Worm (Caenorhabditis elegans): ENCODE data around the gene lgg-3.

Gene lgg-3

DNA sequence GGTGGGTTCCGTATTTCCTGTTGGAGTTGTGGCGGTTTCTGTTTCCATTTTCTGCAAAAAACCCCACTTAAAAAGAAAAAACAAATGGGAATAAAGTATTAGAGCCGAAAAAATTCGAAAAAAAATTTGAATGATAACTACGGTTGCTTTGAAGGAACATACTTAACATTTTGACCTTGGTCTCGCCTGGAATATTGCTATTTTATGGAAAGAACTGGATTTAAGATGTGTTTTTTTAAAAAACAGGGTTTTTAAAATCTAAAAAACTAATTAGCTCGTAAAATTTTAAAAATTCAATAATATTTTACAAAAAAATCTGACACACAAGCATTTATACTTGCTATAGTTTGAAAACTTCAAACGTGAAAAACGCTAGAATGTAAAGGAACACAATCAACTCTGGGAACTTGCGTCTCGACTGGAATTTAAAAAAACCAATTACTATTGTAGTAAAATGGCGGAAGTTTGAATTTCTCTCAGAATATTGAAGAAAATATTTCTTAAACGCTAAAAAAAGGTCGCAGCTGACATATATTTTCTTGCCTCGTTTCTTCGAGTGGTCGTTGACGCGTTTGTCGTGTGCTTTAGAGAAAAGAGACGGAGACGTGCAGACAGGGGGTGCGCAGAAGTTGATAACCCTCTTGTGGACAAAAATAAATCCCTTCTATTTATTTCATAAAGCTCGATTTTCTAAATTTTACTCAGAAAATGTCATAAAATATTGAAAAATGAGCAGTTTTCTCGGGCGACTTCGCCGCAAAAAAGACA, at the start of gene lgg-3, which contains the start of gene rgs-5 (continued):
- TF ChIP-seq cebp-1 (GFP tag; IDR thresholded peaks at IDR 0.05) (0 out of 2 replicates have a peak, but pooled peaks have one; percentile 11), cebp-1 (tag; optimal IDR thresholded peaks at IDR 0.05) (peak; percentile 15), dpff-1 (tag; optimal IDR thresholded peaks at IDR 0.05) (no peak)

ce11 chrIII:5747185-5747584, 49.4 kb upstream of the lgg-3 start, which contains the start of gene B0244.4:
Gene B0244.4 (plus strand): TSS chrIII:5747485.
- TF ChIP-seq mes-4 (tag; optimal IDR thresholded peaks at IDR 0.05) (no peak), rcor-1 (GFP tag; IDR thresholded peaks at IDR 0.05) (no peak), chd-7 (tag; optimal IDR thresholded peaks at IDR 0.05) (no peak), madf-3 (GFP tag; IDR thresholded peaks at IDR 0.05) (no peak), let-607 (tag; optimal IDR thresholded peaks at IDR 0.05) (no peak), ekl-4 (GFP tag; IDR thresholded peaks at IDR 0.05) (no peak), snpc-3.4 (tag; optimal IDR thresholded peaks at IDR 0.05) (no peak), ztf-28 (GFP tag; IDR thresholded peaks at IDR 0.05) (no peak), C17E4.6 (GFP tag; IDR thresholded peaks at IDR 0.05) (no peak), ets-4 (GFP tag; optimal IDR thresholded peaks at IDR 0.05) (no peak), mxl-1 (tag; optimal IDR thresholded peaks at IDR 0.05) (no peak), nfyb-1 (GFP tag; IDR thresholded peaks at IDR 0.05) (no peak), lsl-1 (GFP tag; optimal IDR thresholded peaks at IDR 0.05) (no peak), F57C9.4 (tag; optimal IDR thresholded peaks at IDR 0.05) (no peak), B0261.1 (tag; optimal IDR thresholded peaks at IDR 0.05) (no peak), K12H6.12 (tag; optimal IDR thresholded peaks at IDR 0.05) (no peak)

- TF ChIP-seq lin-26 (GFP tag; IDR thresholded peaks at IDR 0.05) (no peak), ama-1 (optimal IDR thresholded peaks at IDR 0.05) (no peak), ama-1 (GFP tag; optimal IDR thresholded peaks at IDR 0.05) (no peak), hlh-12 (tag; optimal IDR thresholded peaks at IDR 0.05) (no peak), ceh-40 (GFP tag; IDR thresholded peaks at IDR 0.05) (no peak), ccch-3 (GFP tag; optimal IDR thresholded peaks at IDR 0.05) (no peak), hsf-1 (GFP tag; IDR thresholded peaks at IDR 0.05) (no peak), aptf-3 (GFP tag; IDR thresholded peaks at IDR 0.05) (no peak), nhr-90 (tag; optimal IDR thresholded peaks at IDR 0.05) (no peak), zim-3 (tag; optimal IDR thresholded peaks at IDR 0.05) (no peak), snpc-1.3 (tag; optimal IDR thresholded peaks at IDR 0.05; ENCODE audit: insufficient read depth) (no peak), rpc-1 (optimal IDR thresholded peaks at IDR 0.05) (no peak), rpc-1 (tag; optimal IDR thresholded peaks at IDR 0.05) (no peak), repo-1 (tag; optimal IDR thresholded peaks at IDR 0.05) (no peak), ztf-3 (GFP tag; optimal IDR thresholded peaks at IDR 0.05) (no peak), attf-3 (GFP tag; conservative IDR thresholded peaks at IDR 0.05) (no peak), mcd-1 (GFP tag; IDR thresholded peaks at IDR 0.05) (no peak), ceh-79 (tag; optimal IDR thresholded peaks at IDR 0.05) (no peak)
Measured at ce11 chrIII:5744579-5744978, 46.8 kb upstream of the lgg-3 start, which contains the start of gene B0244.5. Gene B0244.5 (plus strand): TSS chrIII:5744879.

Data from whole organism, young adult.